Worm (Caenorhabditis elegans) whole organism, midembryonic: ENCODE measurements around the gene set-8.

ENCODE experiments used
- T22C8.4 ChIP-seq: fragments of 200-800 bp; sonication (Bioruptor generic); IDR thresholded peaks from 2 replicates; pipeline ENCODE4 v1.3.6; 2022; ENCODE audit warnings: missing genetic modification characterization, missing compliant biosample characterization
- flt-1 ChIP-seq: fragments of 200-800 bp; sonication (Bioruptor generic); IDR thresholded peaks from 2 replicates; pipeline ENCODE4 v1.3.6; 2022; ENCODE audit warnings: missing genetic modification characterization, missing compliant biosample characterization
- ref-1 ChIP-seq: fragments of 200-800 bp; sonication (Bioruptor generic); conservative IDR thresholded peaks from 2 replicates; pipeline ENCODE4 v1.3.6; 2022; ENCODE audit warnings: missing genetic modification reagents, missing genetic modification characterization, missing compliant biosample characterization

DNA sequence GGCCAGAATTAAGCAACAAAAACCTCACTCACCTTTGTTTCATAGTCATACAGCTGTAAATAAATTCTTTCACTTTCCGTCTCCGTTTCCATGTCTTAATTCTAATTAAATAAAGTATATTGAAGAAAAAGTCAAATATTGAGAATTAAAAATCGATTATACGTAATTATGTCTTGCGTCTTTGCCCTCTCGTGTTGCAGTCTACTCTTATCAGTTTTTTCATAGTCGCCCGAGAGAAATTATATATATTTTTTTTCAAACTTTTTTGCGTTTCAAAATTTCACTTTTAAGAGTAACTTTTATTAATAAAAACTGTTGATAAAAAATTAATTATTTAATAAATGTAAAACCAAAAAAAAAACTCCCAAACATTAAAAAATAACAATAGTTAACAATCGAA, 9.9 kb downstream of the set-8 start, which contains the start of gene flr-1:
- TF ChIP-seq T22C8.4: no peak
- TF ChIP-seq flt-1 (GFP tag; lab: Robert Waterston, UW): no peak
- no peak for TF ChIP-seq ref-1 (GFP tag; lab: Robert Waterston, UW)
